Fruit fly (Drosophila melanogaster): ENCODE data around the gene CG5973.

DNA sequence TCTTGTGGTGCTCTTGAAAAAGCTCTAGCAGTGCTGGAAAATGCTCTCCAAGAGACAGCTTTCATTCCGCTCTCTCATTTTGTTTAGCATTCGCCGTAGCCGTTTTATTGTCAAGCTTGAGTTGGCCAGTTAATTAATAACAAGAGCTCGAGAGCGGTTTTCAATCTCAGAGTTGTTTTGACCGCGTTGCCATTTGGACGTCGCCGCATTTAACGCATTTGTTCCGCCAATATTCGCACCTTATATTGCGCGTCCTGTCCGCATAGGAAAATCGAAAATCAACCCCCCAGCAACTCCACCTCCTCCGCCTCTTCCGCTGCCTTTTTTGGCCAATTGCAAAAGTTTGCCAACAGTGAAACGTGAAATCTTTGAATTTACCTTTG is at the start of gene CG5973:
- TF ChIP-seq h (optimal IDR thresholded peaks at IDR 0.05) (no peak), ttk (optimal IDR thresholded peaks at IDR 0.05) (no peak), psq (optimal IDR thresholded peaks at IDR 0.05) (no peak)
